Worm (Caenorhabditis elegans): ENCODE measurements around the gene txt-8.
A peak's percentile ranks its signal among the peaks of the same experiment; 100 is the strongest.

Gene txt-8

DNA sequence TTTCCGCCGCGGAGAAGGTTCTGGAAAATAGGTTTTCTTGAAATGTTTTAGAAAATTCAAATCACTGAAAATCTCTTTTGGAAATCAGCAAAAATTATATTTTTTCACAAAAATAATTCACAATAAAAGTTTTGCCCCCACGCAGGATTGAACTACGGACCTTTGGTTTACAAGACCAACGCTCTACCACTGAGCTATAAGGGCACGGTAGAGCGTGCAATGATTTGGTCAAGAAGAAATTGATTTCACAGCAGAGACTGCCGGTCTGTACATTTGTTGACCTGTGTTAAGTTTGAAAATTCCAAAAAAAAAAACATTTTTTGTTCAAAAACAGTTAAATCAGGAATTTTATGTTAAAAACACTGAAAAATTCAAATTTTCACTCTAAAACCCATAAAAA lies 1.8 kb upstream of the txt-8 start:
- TF ChIP-seq madf-9 (GFP tag; conservative IDR thresholded peaks at IDR 0.05) (no peak), rbr-2 (tag; optimal IDR thresholded peaks at IDR 0.05) (no peak), dpl-1 (GFP tag; optimal IDR thresholded peaks at IDR 0.05) (no peak), aha-1 (tag) (no peak), lir-3 (tag; optimal IDR thresholded peaks at IDR 0.05) (no peak), tag-97 (GFP tag; IDR thresholded peaks at IDR 0.05) (no peak), lin-13 (GFP tag; optimal IDR thresholded peaks at IDR 0.05) (no peak), zfp-3 (GFP tag; conservative IDR thresholded peaks at IDR 0.05) (no peak), hmg-1.1 (GFP tag; IDR thresholded peaks at IDR 0.05) (no peak), saeg-2 (GFP tag; IDR thresholded peaks at IDR 0.05) (no peak), pha-4 (GFP tag; IDR thresholded peaks at IDR 0.05) (no peak; the same call in 1 of the 2 replicates), pha-4 (tag; optimal IDR thresholded peaks at IDR 0.05) (no peak), fos-1 (tag; optimal IDR thresholded peaks at IDR 0.05) (no peak), spr-1 (tag; optimal IDR thresholded peaks at IDR 0.05) (no peak), fkh-10 (GFP tag; optimal IDR thresholded peaks at IDR 0.05) (no peak), Y48G9A.11 (GFP tag; IDR thresholded peaks at IDR 0.05) (no peak), lsy-2 (tag; optimal IDR thresholded peaks at IDR 0.05) (no peak), snpc-1.2 (GFP tag; IDR thresholded peaks at IDR 0.05) (peak; percentile 70), T26A8.4 (GFP tag; IDR thresholded peaks at IDR 0.05) (no peak), hlh-11 (tag; optimal IDR thresholded peaks at IDR 0.05) (peak; percentile 0), nhr-76 (tag; optimal IDR thresholded peaks at IDR 0.05) (no peak), Y75B8A.6 (GFP tag; IDR thresholded peaks at IDR 0.05) (no peak), jun-1 (tag; optimal IDR thresholded peaks at IDR 0.05) (no peak), arid-1 (GFP tag; conservative IDR thresholded peaks at IDR 0.05) (no peak), dmd-8 (GFP tag; IDR thresholded peaks at IDR 0.05) (no peak), daf-8 (GFP tag; IDR thresholded peaks at IDR 0.05) (no peak), unc-62 (GFP tag; optimal IDR thresholded peaks at IDR 0.05 in 1 of 2) (no peak), unc-62 (tag; optimal IDR thresholded peaks at IDR 0.05) (no peak), ceh-20 (GFP tag; IDR thresholded peaks at IDR 0.05) (0 out of 2 replicates have a peak, but pooled peaks have one; percentile 40), ceh-28 (tag; optimal IDR thresholded peaks at IDR 0.05) (no peak), mep-1 (tag; optimal IDR thresholded peaks at IDR 0.05) (no peak), ZK546.5 (tag; optimal IDR thresholded peaks at IDR 0.05) (no peak), unc-130 (GFP tag; optimal IDR thresholded peaks at IDR 0.05) (peak; percentile 38), nhr-41 (GFP tag; IDR thresholded peaks at IDR 0.05) (no peak), mxl-3 (GFP tag; optimal IDR thresholded peaks at IDR 0.05) (no peak), R02D3.7 (tag; optimal IDR thresholded peaks at IDR 0.05) (no peak), lin-15B (tag; optimal IDR thresholded peaks at IDR 0.05) (no peak), lin-39 (tag; optimal IDR thresholded peaks at IDR 0.05) (no peak), mes-2 (tag; optimal IDR thresholded peaks at IDR 0.05; ENCODE audit: poor library complexity, severe bottlenecking) (no peak), set-16 (GFP tag; IDR thresholded peaks at IDR 0.05) (no peak), mdl-1 (tag; optimal IDR thresholded peaks at IDR 0.05) (no peak), ceh-62 (tag; optimal IDR thresholded peaks at IDR 0.05) (no peak), ceh-82 (tag; optimal IDR thresholded peaks at IDR 0.05) (no peak), F37D6.2 (tag; optimal IDR thresholded peaks at IDR 0.05) (no peak), dmd-9 (GFP tag; IDR thresholded peaks at IDR 0.05) (no peak), mxl-2 (GFP tag; conservative IDR thresholded peaks at IDR 0.05) (no peak), nhr-42 (GFP tag; IDR thresholded peaks at IDR 0.05) (no peak), nhr-77 (tag; optimal IDR thresholded peaks at IDR 0.05) (no peak), nhr-10 (tag; optimal IDR thresholded peaks at IDR 0.05) (no peak), nhr-48 (tag; optimal IDR thresholded peaks at IDR 0.05) (no peak), lin-38 (GFP tag; IDR thresholded peaks at IDR 0.05) (no peak), Y5F2A.4 (GFP tag; optimal IDR thresholded peaks at IDR 0.05) (no peak), lin-29 (GFP tag; IDR thresholded peaks at IDR 0.05) (no peak), F10B5.3 (tag; optimal IDR thresholded peaks at IDR 0.05) (no peak)
